Worm (Caenorhabditis elegans): ENCODE data around the gene R74.7.

Gene R74.7

DNA sequence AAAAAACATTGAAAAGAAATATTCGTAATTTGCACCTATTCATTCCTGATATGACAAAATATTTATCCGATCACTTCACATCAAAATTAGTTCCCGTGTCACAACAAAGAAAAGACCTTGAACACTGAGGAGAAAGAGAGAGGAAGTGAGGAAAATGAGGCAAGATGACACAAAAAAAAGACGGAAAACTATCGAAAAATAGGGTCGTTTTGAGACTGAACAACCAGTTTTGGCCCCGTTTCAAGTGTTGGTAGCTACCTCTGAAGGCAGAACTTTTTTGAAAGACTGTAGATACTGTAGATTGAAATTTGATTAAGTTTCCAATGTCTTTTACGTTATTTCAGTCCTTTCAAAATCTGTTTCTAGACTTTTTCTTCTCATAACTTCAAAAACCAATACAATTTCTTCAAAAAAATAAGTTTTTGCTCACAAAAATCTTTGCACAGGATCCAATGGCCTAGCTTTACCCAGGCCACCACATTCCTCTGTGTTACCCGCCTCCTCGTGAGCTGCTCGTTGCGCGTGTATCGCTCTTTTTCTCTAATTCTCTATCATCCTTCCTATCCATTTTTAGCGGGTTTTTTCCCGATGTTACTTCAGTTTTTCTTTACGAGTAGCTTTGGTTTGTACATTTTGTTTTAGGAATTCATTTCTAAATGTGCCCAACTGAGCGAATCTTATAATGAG lies 7.8 kb upstream of the R74.7 start (continued):
- no peak for TF ChIP-seq ceh-63 (GFP tag; optimal IDR thresholded peaks at IDR 0.05)
- no peak for TF ChIP-seq Y116A8C.19 (tag; optimal IDR thresholded peaks at IDR 0.05; ENCODE audit: borderline replicate concordance)
- TF ChIP-seq fos-1 (tag; optimal IDR thresholded peaks at IDR 0.05): peak; percentile 3

DNA sequence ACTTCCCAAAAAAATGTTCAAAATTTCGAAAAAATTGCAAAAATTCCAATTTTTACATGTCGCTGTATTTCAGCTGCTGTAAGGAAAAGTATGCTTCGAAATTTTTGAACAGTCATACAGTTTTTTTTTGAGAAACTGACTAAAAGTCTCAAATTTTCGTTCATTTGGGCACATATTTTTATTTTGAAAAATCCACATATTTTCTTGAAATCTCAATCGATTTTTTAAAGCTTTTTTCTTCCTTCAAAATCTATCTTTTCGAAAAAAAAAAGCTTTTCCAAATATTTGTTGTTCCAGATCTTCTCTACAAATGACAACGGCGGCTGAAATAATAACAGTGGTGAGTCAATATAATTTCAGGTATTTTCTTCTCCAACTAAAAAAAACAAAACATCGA lies 7.2 kb upstream of the R74.7 start, which contains the start of gene asd-1:
TSS of gene asd-1 (plus strand) at position 298 of the 397 bp plus-strand sequence.
- TF ChIP-seq ceh-90 (tag; optimal IDR thresholded peaks at IDR 0.05): no peak
- no peak for TF ChIP-seq unc-98 (GFP tag; IDR thresholded peaks at IDR 0.05)
- TF ChIP-seq ceh-8 (GFP tag; optimal IDR thresholded peaks at IDR 0.05): no peak
- TF ChIP-seq ama-1 (optimal IDR thresholded peaks at IDR 0.05): no peak
- no peak for TF ChIP-seq nhr-71 (tag; optimal IDR thresholded peaks at IDR 0.05)
- TF ChIP-seq fos-1 (tag; optimal IDR thresholded peaks at IDR 0.05): no peak

DNA sequence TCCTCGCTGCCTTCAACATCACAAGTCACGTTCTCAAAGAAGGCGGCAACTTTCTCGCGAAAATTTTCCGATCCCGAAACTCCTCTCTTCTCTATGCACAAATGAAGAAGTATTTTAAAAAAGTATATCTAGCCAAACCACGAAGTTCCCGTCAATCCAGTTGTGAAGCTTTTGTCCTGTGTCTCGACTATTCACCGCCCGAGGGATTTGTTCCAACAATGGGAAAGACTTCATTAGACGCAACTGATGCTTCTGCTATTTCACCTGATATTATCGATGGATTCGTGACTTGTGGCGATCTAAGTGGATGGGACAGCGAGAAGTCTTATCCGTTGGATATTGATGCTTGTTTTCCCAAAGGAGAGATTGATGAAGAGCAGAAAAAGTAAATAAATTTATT lies 735 bp downstream of the R74.7 start:
- TF ChIP-seq sptf-1 (tag; optimal IDR thresholded peaks at IDR 0.05): no peak
- no peak for TF ChIP-seq nhr-85 (tag)
- no peak for TF ChIP-seq mep-1 (tag; optimal IDR thresholded peaks at IDR 0.05)
- TF ChIP-seq lin-13 (GFP tag; optimal IDR thresholded peaks at IDR 0.05): no peak
- no peak for TF ChIP-seq blmp-1 (tag; optimal IDR thresholded peaks at IDR 0.05)
- TF ChIP-seq lin-35 (GFP tag; optimal IDR thresholded peaks at IDR 0.05): no peak
- no peak for TF ChIP-seq efl-1 (optimal IDR thresholded peaks at IDR 0.05)
- TF ChIP-seq efl-1 (GFP tag; optimal IDR thresholded peaks at IDR 0.05 in 1 of 2): no peak
- no peak for TF ChIP-seq ceh-88 (GFP tag; IDR thresholded peaks at IDR 0.05)
- no peak for TF ChIP-seq nhr-19 (GFP tag; conservative IDR thresholded peaks at IDR 0.05)
- no peak for TF ChIP-seq ceh-8 (GFP tag; optimal IDR thresholded peaks at IDR 0.05)
- TF ChIP-seq lin-39 (tag; optimal IDR thresholded peaks at IDR 0.05): no peak
- no peak for TF ChIP-seq snpc-4 (tag; optimal IDR thresholded peaks at IDR 0.05)
- TF ChIP-seq hpl-2 (GFP tag; optimal IDR thresholded peaks at IDR 0.05): no peak

DNA sequence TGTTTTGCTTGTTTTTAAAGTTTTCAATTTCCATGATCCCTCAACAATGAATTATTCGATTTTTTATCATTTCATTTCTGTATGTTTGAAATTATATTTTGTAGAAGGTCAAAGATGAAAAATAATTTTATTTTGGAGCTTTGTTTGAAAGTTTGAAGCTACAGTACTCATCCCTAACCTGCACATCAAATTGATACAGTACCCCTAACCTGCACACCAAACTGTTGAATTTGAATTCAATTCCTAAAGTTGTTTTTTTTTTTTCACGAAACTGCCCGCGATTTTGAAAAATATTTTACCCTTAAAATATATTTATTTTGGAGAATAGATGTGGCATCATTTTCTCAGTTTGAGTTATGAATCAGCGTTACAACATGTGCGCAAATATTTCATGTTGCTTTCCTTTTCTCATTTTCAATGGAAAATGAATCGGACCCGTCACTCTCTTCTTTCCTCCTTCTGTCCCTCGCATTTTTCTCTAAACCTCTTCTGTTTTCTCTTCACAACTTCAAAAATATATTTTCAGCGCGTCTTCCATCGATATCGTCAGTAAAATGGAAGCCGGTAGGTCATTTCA lies 1.6 kb downstream of the R74.7 start, which contains the start of gene R74.8:
TSS of gene R74.8 (plus strand) at position 527 of the 577 bp plus-strand sequence.
- TF ChIP-seq blmp-1 (tag; optimal IDR thresholded peaks at IDR 0.05) (peak; percentile 28), nhr-19 (GFP tag; conservative IDR thresholded peaks at IDR 0.05) (no peak), dsc-1 (tag; optimal IDR thresholded peaks at IDR 0.05) (no peak), unc-30 (tag; optimal IDR thresholded peaks at IDR 0.05) (no peak), ces-1 (GFP tag; optimal IDR thresholded peaks at IDR 0.05) (no peak), tlp-1 (tag; optimal IDR thresholded peaks at IDR 0.05) (no peak), nhr-47 (tag; optimal IDR thresholded peaks at IDR 0.05) (no peak), lsy-2 (tag; optimal IDR thresholded peaks at IDR 0.05) (peak in 1 of 2 experiments; percentile 63), lin-35 (GFP tag; optimal IDR thresholded peaks at IDR 0.05) (no peak), rnt-1 (tag; optimal IDR thresholded peaks at IDR 0.05) (no peak), elt-2 (tag; optimal IDR thresholded peaks at IDR 0.05) (no peak)

DNA sequence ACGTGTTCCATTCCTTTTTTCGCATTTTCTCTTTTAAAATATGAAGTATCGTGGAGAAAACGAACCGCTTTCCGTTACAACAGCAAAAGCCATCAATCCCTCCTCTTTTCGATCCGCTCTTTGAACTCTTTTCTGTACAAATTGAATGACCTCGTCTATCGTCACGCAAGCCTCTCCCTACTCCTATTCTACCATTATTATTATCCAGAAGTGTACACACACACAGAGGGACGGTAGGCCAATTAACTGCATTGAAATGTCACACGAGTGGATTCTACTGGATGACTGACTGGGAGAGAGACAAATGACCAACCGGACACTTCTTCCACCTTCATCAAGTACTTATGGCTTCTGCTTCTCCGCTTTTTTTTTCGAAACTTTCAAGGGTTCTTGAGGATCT lies 4.0 kb downstream of the R74.7 start:
- no peak for TF ChIP-seq skn-1 (tag; optimal IDR thresholded peaks at IDR 0.05)
- TF ChIP-seq blmp-1 (tag; optimal IDR thresholded peaks at IDR 0.05): peak; percentile 29
- TF ChIP-seq lin-35 (GFP tag; optimal IDR thresholded peaks at IDR 0.05): no peak
- no peak for TF ChIP-seq lsy-2 (tag; optimal IDR thresholded peaks at IDR 0.05)
- TF ChIP-seq nhr-20 (tag; optimal IDR thresholded peaks at IDR 0.05): no peak
- TF ChIP-seq ceh-90 (tag; optimal IDR thresholded peaks at IDR 0.05): no peak
- no peak for TF ChIP-seq alr-1 (tag; optimal IDR thresholded peaks at IDR 0.05; ENCODE audit: borderline replicate concordance)
- TF ChIP-seq C04F5.9 (tag; optimal IDR thresholded peaks at IDR 0.05): no peak

All from whole organism, L1 larva.